Worm (Caenorhabditis elegans): ENCODE results near the gene tsen-2.
A peak's percentile ranks its signal among the peaks of the same experiment; 100 is the strongest.

The tsen-2 gene

DNA sequence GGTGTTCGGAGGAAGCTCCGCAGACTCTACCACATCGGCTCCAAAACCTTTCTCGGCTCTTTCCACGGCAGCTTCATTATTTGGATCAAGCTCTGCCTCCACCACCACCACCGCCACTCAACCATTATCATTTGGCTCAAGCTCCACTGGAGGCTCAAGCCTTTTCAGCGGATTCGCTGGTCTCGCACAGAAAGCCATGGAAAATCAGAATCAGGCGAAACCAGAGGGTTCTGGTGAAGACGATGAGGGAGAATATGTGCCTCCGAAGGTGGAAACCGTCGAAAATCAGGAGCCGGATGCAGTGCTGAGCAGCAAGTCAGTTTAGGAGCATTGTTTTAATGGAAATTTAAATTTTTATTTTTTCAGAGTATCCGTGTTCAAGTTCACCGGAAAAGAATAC is 19.0 kb upstream of the tsen-2 start:
- no peak for TF ChIP-seq mes-4 (tag; optimal IDR thresholded peaks at IDR 0.05)
- no peak for TF ChIP-seq hlh-26 (GFP tag; conservative IDR thresholded peaks at IDR 0.05)
- TF ChIP-seq tbx-9 (tag; optimal IDR thresholded peaks at IDR 0.05; ENCODE audit: borderline replicate concordance) = no peak
- TF ChIP-seq lin-26 (GFP tag; IDR thresholded peaks at IDR 0.05) = no peak; the same call in 1 of the 2 replicates
- no peak for TF ChIP-seq ztf-6 (GFP tag; IDR thresholded peaks at IDR 0.05)
- no peak for TF ChIP-seq hsf-1 (GFP tag; IDR thresholded peaks at IDR 0.05)
- no peak for TF ChIP-seq hrde-1 (tag; optimal IDR thresholded peaks at IDR 0.05; ENCODE audit: borderline replicate concordance)
- TF ChIP-seq F39B2.1 (GFP tag; IDR thresholded peaks at IDR 0.05) = no peak
- no peak for TF ChIP-seq bed-2 (GFP tag; IDR thresholded peaks at IDR 0.05)
- no peak for TF ChIP-seq F10E7.11 (tag; optimal IDR thresholded peaks at IDR 0.05)
- TF ChIP-seq lsl-1 (GFP tag; optimal IDR thresholded peaks at IDR 0.05) = no peak
- TF ChIP-seq F49E8.2 (tag; optimal IDR thresholded peaks at IDR 0.05; ENCODE audit: insufficient read depth) = no peak
- TF ChIP-seq nhr-90 (tag; optimal IDR thresholded peaks at IDR 0.05) = no peak
- TF ChIP-seq F57A8.1 (GFP tag; optimal IDR thresholded peaks at IDR 0.05) = no peak
- TF ChIP-seq hmg-20 (GFP tag; IDR thresholded peaks at IDR 0.05) = no peak
- TF ChIP-seq ccch-3 (GFP tag; optimal IDR thresholded peaks at IDR 0.05) = no peak
- TF ChIP-seq lag-1 (GFP tag; IDR thresholded peaks at IDR 0.05) = no peak
- TF ChIP-seq Y67H2A.10 (GFP tag; conservative IDR thresholded peaks at IDR 0.05) = no peak

- TF ChIP-seq aptf-3 (GFP tag; IDR thresholded peaks at IDR 0.05) (no peak), dox-1 (GFP tag; IDR thresholded peaks at IDR 0.05) (peak; percentile 12; the same call in 1 of the 2 replicates), zfh-2 (GFP tag; conservative IDR thresholded peaks at IDR 0.05) (peak; percentile 79), egrh-3 (GFP tag; IDR thresholded peaks at IDR 0.05) (peak; percentile 69; the same call in 1 of the 2 replicates)
Observed at ce11 chrIII:11916260-11916659, 18.2 kb upstream of the tsen-2 start.

- TF ChIP-seq attf-5 (GFP tag; optimal IDR thresholded peaks at IDR 0.05) (peak; percentile 2), madf-8 (GFP tag; conservative IDR thresholded peaks at IDR 0.05) (no peak), madf-6 (GFP tag; IDR thresholded peaks at IDR 0.05) (peak; percentile 48; the same call in 1 of the 2 replicates), nhr-179 (tag; optimal IDR thresholded peaks at IDR 0.05) (no peak), hmg-1.2 (GFP tag; IDR thresholded peaks at IDR 0.05) (0 out of 2 replicates have a peak, but pooled peaks have one; percentile 3), atf-7 (tag; optimal IDR thresholded peaks at IDR 0.05) (no peak), snpc-3.4 (tag; optimal IDR thresholded peaks at IDR 0.05) (peak; percentile 6), cebp-1 (GFP tag; IDR thresholded peaks at IDR 0.05) (no peak), cebp-1 (tag; optimal IDR thresholded peaks at IDR 0.05) (peak; percentile 34), let-607 (tag; optimal IDR thresholded peaks at IDR 0.05) (peak in 1 of 2 experiments; percentile 17), lin-54 (GFP tag; optimal IDR thresholded peaks at IDR 0.05) (peak; percentile 45), F33H1.4 (GFP tag; IDR thresholded peaks at IDR 0.05) (peak; percentile 40; the same call in 1 of the 2 replicates), B0336.3 (GFP tag; IDR thresholded peaks at IDR 0.05) (no peak), D2030.7 (GFP tag; IDR thresholded peaks at IDR 0.05) (no peak), lir-1 (GFP tag; conservative IDR thresholded peaks at IDR 0.05) (no peak), zfh-2 (GFP tag; conservative IDR thresholded peaks at IDR 0.05) (no peak)
Observed at ce11 chrIII:11915666-11916065, 17.6 kb upstream of the tsen-2 start, which contains the start of the genes ndab-1 and npp-16. Gene ndab-1 (minus strand): TSS chrIII:11915712. Gene npp-16 (plus strand): TSS chrIII:11915928.

Data from whole organism, young adult.